Worm (Caenorhabditis elegans): ENCODE measurements around the gene C55B6.1.

Gene C55B6.1

DNA sequence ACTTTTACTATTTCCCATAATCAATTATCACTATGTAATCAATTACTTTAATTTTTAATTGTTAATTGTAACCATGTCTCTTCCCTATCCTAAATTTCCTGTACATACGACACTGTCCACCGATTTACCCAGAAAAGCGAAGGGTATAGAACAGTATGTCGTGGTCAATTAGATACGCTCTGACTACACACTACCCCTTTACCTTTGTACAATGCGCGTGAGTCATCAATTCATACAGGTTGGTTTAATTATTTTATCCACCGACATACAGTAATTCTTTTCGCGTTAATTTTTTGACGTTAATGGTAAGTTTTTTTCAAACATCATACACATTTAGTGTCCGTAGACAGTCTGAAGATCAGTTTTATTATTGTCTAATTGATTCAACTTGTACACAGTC, 18.5 kb upstream of the C55B6.1 start:
- no peak for TF ChIP-seq lin-32 (GFP tag; optimal IDR thresholded peaks at IDR 0.05)
- peak; percentile 92 for TF ChIP-seq nhr-237 (tag; optimal IDR thresholded peaks at IDR 0.05)
- TF ChIP-seq blmp-1 (tag; optimal IDR thresholded peaks at IDR 0.05) = no peak
- no peak for TF ChIP-seq ceh-43 (GFP tag; optimal IDR thresholded peaks at IDR 0.05)
- peak; percentile 37 for TF ChIP-seq lsy-2 (tag; optimal IDR thresholded peaks at IDR 0.05)
- TF ChIP-seq pha-4 (tag; optimal IDR thresholded peaks at IDR 0.05) = peak; percentile 86
- TF ChIP-seq drap-1 (GFP tag; optimal IDR thresholded peaks at IDR 0.05) = peak; percentile 3
- TF ChIP-seq ceh-39 (tag; optimal IDR thresholded peaks at IDR 0.05) = no peak
- TF ChIP-seq cnd-1 (tag; optimal IDR thresholded peaks at IDR 0.05) = peak; percentile 25
- TF ChIP-seq hlh-1 (tag; optimal IDR thresholded peaks at IDR 0.05) = peak; percentile 36
- TF ChIP-seq elt-3 (tag; optimal IDR thresholded peaks at IDR 0.05) = peak; percentile 72
- TF ChIP-seq ces-1 (GFP tag; optimal IDR thresholded peaks at IDR 0.05) = peak; percentile 19

DNA sequence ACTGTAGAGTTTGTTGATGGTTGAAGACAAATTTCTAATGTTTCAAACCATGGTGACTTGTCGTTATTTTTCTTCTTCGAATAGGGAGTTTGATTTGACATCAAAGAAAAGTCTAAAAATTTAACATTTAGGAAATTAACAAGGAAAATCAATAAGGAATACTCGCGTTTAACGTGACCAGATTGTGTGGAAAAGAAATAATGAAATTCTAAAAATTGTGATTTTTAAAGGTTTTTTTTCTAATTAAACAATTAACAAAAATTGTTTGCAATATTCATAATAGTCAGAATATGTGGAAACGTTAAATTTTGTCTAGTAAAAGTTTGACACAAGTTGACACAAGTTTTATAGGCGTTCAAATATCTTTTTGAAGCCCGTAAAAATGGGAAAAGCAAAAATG, 12.6 kb upstream of the C55B6.1 start, which contains the start of gene C55B6.4:
C55B6.4 (minus strand) TSS at position 101 of the 400 bp plus-strand sequence.
- TF ChIP-seq ztf-11 (tag; optimal IDR thresholded peaks at IDR 0.05) (no peak), nhr-28 (tag; optimal IDR thresholded peaks at IDR 0.05) (no peak)

- TF ChIP-seq unc-62 (GFP tag; optimal IDR thresholded peaks at IDR 0.05) = no peak
Measured at ce11 chrX:7191882-7192281, 8.3 kb upstream of the C55B6.1 start, which contains the start of gene C55B6.7. Gene C55B6.7, minus strand, starts transcription at chrX:7191982.

DNA sequence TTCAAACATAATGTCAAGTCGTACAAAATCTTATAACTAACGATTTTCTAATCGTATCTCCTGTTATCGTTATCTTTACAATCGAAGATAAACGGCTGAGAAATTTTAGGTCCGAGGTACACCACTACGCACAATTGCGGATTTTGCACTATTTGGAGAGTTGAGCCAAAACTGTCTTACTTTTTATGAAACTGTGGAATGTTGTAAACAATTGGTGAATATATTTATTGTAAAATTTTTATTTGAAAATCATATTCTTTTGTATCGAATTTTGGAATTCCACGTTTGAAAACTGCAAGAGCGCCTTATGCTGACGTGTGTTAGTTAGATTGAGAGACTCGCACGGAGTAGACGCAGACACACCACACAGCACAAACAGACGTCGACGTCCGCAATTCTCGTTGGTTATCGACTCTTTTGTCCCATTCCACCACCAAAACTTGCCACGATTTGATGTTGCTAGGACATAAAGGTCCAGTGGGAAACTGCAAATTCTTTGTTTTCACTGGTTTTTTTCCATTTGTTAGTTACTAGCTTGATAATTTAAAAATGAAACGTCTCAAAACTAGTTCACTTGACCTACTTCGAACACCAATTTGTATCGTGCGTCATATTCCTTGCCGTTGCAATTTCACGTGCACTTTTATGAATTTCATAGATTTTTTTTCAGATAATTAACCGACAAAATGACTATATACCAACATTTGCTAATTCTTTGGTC, 6.1 kb upstream of the C55B6.1 start, which contains the start of gene dnj-7:
dnj-7 (plus strand) TSS at position 671 of the 721 bp plus-strand sequence.
- TF ChIP-seq tbx-8 (GFP tag; optimal IDR thresholded peaks at IDR 0.05) (peak; percentile 24), elt-1 (tag; optimal IDR thresholded peaks at IDR 0.05; ENCODE audit: borderline replicate concordance, insufficient read depth) (peak; percentile 33), mep-1 (tag; optimal IDR thresholded peaks at IDR 0.05) (peak; percentile 11), ces-1 (GFP tag; optimal IDR thresholded peaks at IDR 0.05) (peak; percentile 50), drap-1 (GFP tag; optimal IDR thresholded peaks at IDR 0.05) (no peak), hlh-1 (tag; optimal IDR thresholded peaks at IDR 0.05) (no peak), elt-3 (tag; optimal IDR thresholded peaks at IDR 0.05) (peak; percentile 62), ceh-39 (tag; optimal IDR thresholded peaks at IDR 0.05) (peak; percentile 17), M03D4.4 (tag; optimal IDR thresholded peaks at IDR 0.05) (peak; percentile 11), lsy-2 (tag; optimal IDR thresholded peaks at IDR 0.05) (peak; percentile 26), unc-120 (tag; optimal IDR thresholded peaks at IDR 0.05; ENCODE audit: poor library complexity, severe bottlenecking) (peak; percentile 32), nhr-76 (tag; optimal IDR thresholded peaks at IDR 0.05) (no peak)

DNA sequence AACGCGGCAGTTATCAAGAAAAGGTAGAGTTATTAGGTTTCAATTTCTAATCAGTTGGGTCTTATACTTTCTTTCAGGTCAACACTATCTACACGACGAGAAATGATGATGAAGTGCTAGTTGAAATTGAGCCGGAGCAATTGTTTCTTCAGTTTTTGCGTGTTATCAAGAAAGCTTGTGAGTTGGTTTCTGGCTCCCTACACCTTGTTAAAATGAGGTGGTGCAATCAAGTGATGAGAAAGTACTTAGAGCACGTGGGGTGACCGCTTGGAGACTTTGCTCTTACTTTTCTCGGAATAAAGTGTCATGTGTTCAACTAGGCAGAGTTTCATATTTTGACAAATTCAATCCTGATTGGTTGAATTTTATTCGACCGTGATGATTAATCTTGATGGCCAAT, 311 bp downstream of the C55B6.1 start:
- TF ChIP-seq drap-1 (GFP tag; optimal IDR thresholded peaks at IDR 0.05) (no peak), nhr-76 (tag; optimal IDR thresholded peaks at IDR 0.05) (no peak), lsy-2 (tag; optimal IDR thresholded peaks at IDR 0.05) (no peak), nhr-237 (tag; optimal IDR thresholded peaks at IDR 0.05) (no peak), pha-4 (tag; optimal IDR thresholded peaks at IDR 0.05) (no peak), mls-2 (tag; optimal IDR thresholded peaks at IDR 0.05) (no peak), nhr-2 (tag; optimal IDR thresholded peaks at IDR 0.05) (no peak), sem-2 (GFP tag; optimal IDR thresholded peaks at IDR 0.05) (no peak), snpc-4 (tag; optimal IDR thresholded peaks at IDR 0.05) (no peak), ces-1 (GFP tag; optimal IDR thresholded peaks at IDR 0.05) (no peak), flh-1 (GFP tag; optimal IDR thresholded peaks at IDR 0.05) (no peak), ham-2 (GFP tag; optimal IDR thresholded peaks at IDR 0.05) (no peak), lin-32 (GFP tag; optimal IDR thresholded peaks at IDR 0.05) (no peak), bed-3 (GFP tag; optimal IDR thresholded peaks at IDR 0.05) (no peak), unc-39 (tag; optimal IDR thresholded peaks at IDR 0.05) (no peak), unc-62 (GFP tag; optimal IDR thresholded peaks at IDR 0.05) (no peak), M03D4.4 (tag; optimal IDR thresholded peaks at IDR 0.05) (no peak), mab-5 (tag; optimal IDR thresholded peaks at IDR 0.05) (no peak), zip-8 (tag; optimal IDR thresholded peaks at IDR 0.05) (no peak), ceh-39 (tag; optimal IDR thresholded peaks at IDR 0.05) (no peak)

Measured in whole organism, mixed stage, embryonic.